Worm (Caenorhabditis elegans): ENCODE results near the gene sftb-1.

sftb-1 gene

ce11 chrIII:4263048-4263447 is 6.0 kb downstream of the sftb-1 start, which contains the start of gene T08A11.1:
Gene T08A11.1, minus strand, starts transcription at chrIII:4263148.
- TF ChIP-seq ets-4 (tag; optimal IDR thresholded peaks at IDR 0.05) (no peak), fkh-6 (tag; optimal IDR thresholded peaks at IDR 0.05) (no peak), pqm-1 (tag; optimal IDR thresholded peaks at IDR 0.05) (no peak), zip-5 (tag; optimal IDR thresholded peaks at IDR 0.05) (no peak), C38D4.7 (GFP tag; optimal IDR thresholded peaks at IDR 0.05) (no peak)

- TF ChIP-seq pha-2 (tag; optimal IDR thresholded peaks at IDR 0.05): no peak
- no peak for TF ChIP-seq pax-1 (tag; optimal IDR thresholded peaks at IDR 0.05)
- TF ChIP-seq fkh-10 (GFP tag; optimal IDR thresholded peaks at IDR 0.05): no peak
- TF ChIP-seq pqm-1 (tag; optimal IDR thresholded peaks at IDR 0.05): no peak
- no peak for TF ChIP-seq fkh-6 (tag; optimal IDR thresholded peaks at IDR 0.05)
- TF ChIP-seq ceh-48 (tag; optimal IDR thresholded peaks at IDR 0.05): no peak
- no peak for TF ChIP-seq tbx-7 (tag; optimal IDR thresholded peaks at IDR 0.05)
- TF ChIP-seq ceh-19 (GFP tag; optimal IDR thresholded peaks at IDR 0.05): no peak
- no peak for TF ChIP-seq che-1 (tag; optimal IDR thresholded peaks at IDR 0.05)
- no peak for TF ChIP-seq hlh-15 (tag; optimal IDR thresholded peaks at IDR 0.05)
- no peak for TF ChIP-seq T23F11.4 (GFP tag; optimal IDR thresholded peaks at IDR 0.05)
- TF ChIP-seq ceh-18 (tag; optimal IDR thresholded peaks at IDR 0.05): no peak
- TF ChIP-seq C08G9.2 (tag; optimal IDR thresholded peaks at IDR 0.05): no peak
Observed at ce11 chrIII:4257896-4258295, 11.2 kb downstream of the sftb-1 start.

- TF ChIP-seq pat-9 (tag; optimal IDR thresholded peaks at IDR 0.05) (no peak), zip-5 (tag; optimal IDR thresholded peaks at IDR 0.05) (no peak), fax-1 (tag; optimal IDR thresholded peaks at IDR 0.05) (no peak), hlh-6 (tag; optimal IDR thresholded peaks at IDR 0.05) (no peak), tbx-2 (tag; optimal IDR thresholded peaks at IDR 0.05) (no peak), elt-4 (tag; optimal IDR thresholded peaks at IDR 0.05) (no peak), ceh-14 (tag; optimal IDR thresholded peaks at IDR 0.05) (no peak), Y22D7AL.16 (tag; optimal IDR thresholded peaks at IDR 0.05) (no peak), sdc-2 (tag; optimal IDR thresholded peaks at IDR 0.05) (no peak), ahr-1 (tag; optimal IDR thresholded peaks at IDR 0.05) (no peak), dmd-4 (tag; optimal IDR thresholded peaks at IDR 0.05; ENCODE audit: borderline replicate concordance) (no peak), ama-1 (optimal IDR thresholded peaks at IDR 0.05) (no peak), pros-1 (tag; optimal IDR thresholded peaks at IDR 0.05) (no peak), ttx-3 (tag; optimal IDR thresholded peaks at IDR 0.05) (no peak), fkh-10 (GFP tag; optimal IDR thresholded peaks at IDR 0.05) (no peak), sox-2 (GFP tag; IDR thresholded peaks at IDR 0.05) (no peak), pha-4 (tag; optimal IDR thresholded peaks at IDR 0.05) (no peak), nfya-1 (tag; optimal IDR thresholded peaks at IDR 0.05) (no peak)
Observed at ce11 chrIII:4247571-4247970, 21.5 kb downstream of the sftb-1 start, which contains the start of gene Y44F5A.1. Gene Y44F5A.1, minus strand, starts transcription at chrIII:4247671.

ce11 chrIII:4244285-4244684 is 24.8 kb downstream of the sftb-1 start, which contains the start of gene zhit-2:
Gene zhit-2, minus strand, starts transcription at chrIII:4244385.
- TF ChIP-seq nhr-232 (tag; optimal IDR thresholded peaks at IDR 0.05): no peak
- TF ChIP-seq lim-6 (tag; optimal IDR thresholded peaks at IDR 0.05): no peak
- TF ChIP-seq hlh-15 (tag; optimal IDR thresholded peaks at IDR 0.05): no peak
- TF ChIP-seq npax-4 (tag; optimal IDR thresholded peaks at IDR 0.05): no peak
- no peak for TF ChIP-seq odd-2 (tag; optimal IDR thresholded peaks at IDR 0.05)
- TF ChIP-seq pat-9 (tag; optimal IDR thresholded peaks at IDR 0.05): no peak
- TF ChIP-seq sox-4 (tag; optimal IDR thresholded peaks at IDR 0.05): no peak
- no peak for TF ChIP-seq fax-1 (tag; optimal IDR thresholded peaks at IDR 0.05)
- TF ChIP-seq hlh-6 (tag; optimal IDR thresholded peaks at IDR 0.05): no peak
- no peak for TF ChIP-seq F13H6.1 (tag; optimal IDR thresholded peaks at IDR 0.05)
- TF ChIP-seq unc-86 (tag; optimal IDR thresholded peaks at IDR 0.05): no peak
- TF ChIP-seq madf-2 (tag; optimal IDR thresholded peaks at IDR 0.05): no peak
- no peak for TF ChIP-seq elt-2 (tag; optimal IDR thresholded peaks at IDR 0.05)
- TF ChIP-seq ceh-19 (GFP tag; optimal IDR thresholded peaks at IDR 0.05): no peak
- no peak for TF ChIP-seq mec-3 (tag; optimal IDR thresholded peaks at IDR 0.05; ENCODE audit: borderline replicate concordance)
